Fruit fly (Drosophila melanogaster) whole organism: Measurements from ENCODE around the gene Pis.

Source experiments
- CG8478 ChIP-seq: fragments of >200 bp; optimal IDR thresholded peaks from 2 replicates; lab custom pipeline; 2018; ENCODE audit warnings: inconsistent platforms
- pan ChIP-seq: fragments of >200 bp; optimal IDR thresholded peaks from 2 replicates; lab custom pipeline; 2017
- psq ChIP-seq: fragments of >200 bp; optimal IDR thresholded peaks from 2 replicates; lab custom pipeline; 2017
- usp ChIP-seq: fragments of >200 bp; optimal IDR thresholded peaks from 2 replicates; lab custom pipeline; 2017; ENCODE audit warnings: missing biosample characterization, missing genetic modification characterization, mixed read lengths

DNA sequence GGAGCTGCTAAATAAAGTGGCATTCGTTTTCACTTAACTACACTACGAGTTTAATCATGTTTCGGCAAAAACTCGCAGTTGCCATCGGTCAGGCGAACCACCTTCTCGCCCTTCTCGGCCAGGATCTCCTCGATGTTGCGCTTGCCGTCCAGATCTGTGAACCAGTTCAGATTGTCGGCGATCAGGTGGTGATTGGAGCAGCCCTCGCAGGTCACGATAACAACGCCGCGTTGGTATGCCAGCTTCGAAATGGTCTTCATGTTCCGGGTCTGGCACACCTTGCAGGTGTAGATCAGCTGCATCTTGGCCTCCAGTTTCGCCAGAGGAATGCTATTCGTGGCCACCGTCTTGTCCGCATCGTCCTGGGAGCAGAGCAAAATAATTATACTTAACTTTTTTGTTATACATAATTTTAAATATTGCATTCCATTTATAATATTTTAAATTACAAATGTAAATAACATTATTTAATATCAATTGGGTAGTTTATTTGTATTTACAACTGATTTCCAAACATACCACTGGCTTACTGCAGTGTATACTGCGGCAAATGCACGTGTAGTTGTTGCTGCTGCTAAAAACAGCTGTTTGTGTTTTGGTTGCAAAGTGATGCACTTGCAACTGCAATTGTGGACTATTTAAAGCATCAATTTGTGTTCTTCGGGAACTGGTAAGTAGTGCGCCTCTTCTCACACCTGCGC, 29.8 kb upstream of the Pis start:
- TF ChIP-seq CG8478 (lab: Kevin White, UChicago) (no peak), psq (lab: Kevin White, UChicago) (no peak), usp (GFP tag; lab: Kevin White, UChicago) (no peak), pan (lab: Kevin White, UChicago) (no peak)
